Worm (Caenorhabditis elegans) whole organism, mixed stage, embryonic: ENCODE results near the gene bir-1.

Source experiments
- elt-3 ChIP-seq: fragments of 150-350 bp; optimal IDR thresholded peaks from 2 replicates; lab custom pipeline; 2014; ENCODE audit warnings: missing biosample characterization, missing genetic modification characterization
- lin-13 ChIP-seq: fragments of 150-350 bp; optimal IDR thresholded peaks from 2 replicates; lab custom pipeline; 2014; ENCODE audit warnings: missing biosample characterization, missing genetic modification characterization
- lsy-2 ChIP-seq: fragments of 150-350 bp; optimal IDR thresholded peaks from 2 replicates; lab custom pipeline; 2014; ENCODE audit warnings: missing biosample characterization, missing genetic modification characterization
- mep-1 ChIP-seq: fragments of 150-350 bp; optimal IDR thresholded peaks from 2 replicates; lab custom pipeline; 2017; ENCODE audit warnings: missing biosample characterization, missing genetic modification reagents, missing genetic modification characterization, inconsistent platforms
- nhr-12 ChIP-seq: fragments of 150-350 bp; optimal IDR thresholded peaks from 2 replicates; lab custom pipeline; 2014; ENCODE audit warnings: missing biosample characterization, missing genetic modification characterization
- nhr-237 ChIP-seq: fragments of 150-350 bp; optimal IDR thresholded peaks from 2 replicates; lab custom pipeline; 2014; ENCODE audit warnings: missing biosample characterization, missing genetic modification characterization
- nhr-28 ChIP-seq: fragments of 150-350 bp; optimal IDR thresholded peaks from 2 replicates; lab custom pipeline; 2014; ENCODE audit warnings: missing biosample characterization, missing genetic modification characterization
- nhr-76 ChIP-seq: sonication (generic microtip); optimal IDR thresholded peaks from 2 replicates; lab custom pipeline; 2017; ENCODE audit warnings: missing biosample characterization, missing genetic modification characterization
- pha-4 ChIP-seq: fragments of 150-350 bp; optimal IDR thresholded peaks from 2 replicates; lab custom pipeline; 2018; ENCODE audit warnings: missing biosample characterization, missing genetic modification reagents, missing genetic modification characterization
- snpc-4 ChIP-seq: fragments of 150-350 bp; optimal IDR thresholded peaks from 2 replicates; lab custom pipeline; 2014; ENCODE audit warnings: missing biosample characterization, missing genetic modification characterization
- tbx-8 ChIP-seq: fragments of 200-800 bp; sonication (Bioruptor generic); optimal IDR thresholded peaks from 2 replicates; lab custom pipeline; 2018; ENCODE audit warnings: mild to moderate bottlenecking, missing genetic modification characterization, moderate library complexity, missing compliant biosample characterization
- unc-120 ChIP-seq: sonication (generic microtip); optimal IDR thresholded peaks from 2 replicates; lab custom pipeline; 2017; ENCODE audit warnings: missing genetic modification characterization, missing compliant biosample characterization; ENCODE audit not compliant: poor library complexity, severe bottlenecking
- unc-39 ChIP-seq: fragments of 150-350 bp; optimal IDR thresholded peaks from 2 replicates; lab custom pipeline; 2014; ENCODE audit warnings: missing biosample characterization, missing genetic modification characterization
- ztf-11 ChIP-seq: fragments of 150-350 bp; optimal IDR thresholded peaks from 2 replicates; lab custom pipeline; 2014; ENCODE audit warnings: missing biosample characterization, missing genetic modification characterization

DNA sequence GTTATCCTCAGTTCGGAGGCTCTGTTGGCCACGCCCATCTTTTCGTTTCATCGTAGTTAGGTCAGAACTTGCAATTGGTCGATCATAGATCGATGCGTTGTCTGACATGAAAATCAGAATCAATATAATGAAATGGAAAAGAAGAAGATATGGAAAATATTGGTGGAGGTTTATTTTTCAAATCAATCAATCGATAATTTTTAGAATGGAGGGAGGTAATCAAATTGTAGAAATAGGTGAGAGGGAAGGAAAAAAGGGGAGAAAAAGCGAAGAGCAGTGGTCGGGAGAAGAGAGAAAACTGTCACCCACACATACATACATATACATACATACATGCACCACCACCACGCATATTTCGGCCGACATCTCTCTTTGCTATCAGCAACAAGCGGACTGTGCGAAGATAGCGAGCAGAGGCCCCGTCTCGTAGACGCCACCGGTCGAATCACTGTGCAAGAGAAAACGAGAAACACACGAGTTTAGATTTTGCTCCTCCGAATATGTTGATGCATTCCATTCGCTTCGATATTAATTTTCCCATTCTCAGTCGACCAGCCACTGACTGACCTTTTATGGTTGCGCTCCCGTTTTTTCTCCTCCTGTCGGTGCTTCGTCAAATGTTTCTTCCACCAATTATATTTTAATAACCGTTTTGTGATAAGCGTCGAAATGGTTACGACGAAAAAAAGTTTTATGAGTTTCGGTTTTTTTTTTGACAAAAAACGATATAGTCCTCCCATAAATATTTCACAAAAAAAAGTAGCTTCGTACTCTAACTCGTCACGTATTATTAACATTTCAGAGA lies 14.9 kb upstream of the bir-1 start, which contains the start of gene F35B12.10:
- TF ChIP-seq lin-13 (no peak), lsy-2 (tag; lab: Kevin White, UChicago) (no peak), nhr-237 (no peak), snpc-4 (tag; lab: Kevin White, UChicago) (no peak), elt-3 (tag; lab: Kevin White, UChicago) (no peak), nhr-28 (tag; lab: Kevin White, UChicago) (no peak), ztf-11 (tag; lab: Kevin White, UChicago) (no peak), unc-39 (no peak), nhr-76 (tag; lab: Kevin White, UChicago) (no peak), unc-120 (tag; lab: Kevin White, UChicago) (no peak), mep-1 (tag; lab: Kevin White, UChicago) (no peak), pha-4 (no peak), tbx-8 (no peak), nhr-12 (tag; lab: Kevin White, UChicago) (no peak)
